Fruit fly (Drosophila melanogaster) whole organism, embryonic: Measurements from ENCODE around the gene Jhbp2.
A peak's percentile ranks its signal among the peaks of the same experiment; 100 is the strongest.

ENCODE experiments used
- Aef1 ChIP-seq: fragments of 200-800 bp; sonication (Bioruptor generic); IDR thresholded peaks from 3 replicates; pipeline ENCODE4 v1.3.6; 2022; ENCODE audit warnings: missing biosample characterization, missing genetic modification characterization
- Atf6 ChIP-seq: fragments of 200-800 bp; sonication (Bioruptor generic); IDR thresholded peaks from 2 replicates; pipeline ENCODE4 v1.3.6; 2022; ENCODE audit warnings: missing biosample characterization, missing genetic modification characterization
- CG10366 ChIP-seq: fragments of 200-800 bp; sonication (Bioruptor generic); IDR thresholded peaks from 2 replicates; pipeline ENCODE4 v1.3.6; 2022; ENCODE audit warnings: missing biosample characterization, missing genetic modification characterization
- CG10959 ChIP-seq: fragments of 200-800 bp; sonication (Bioruptor generic); IDR thresholded peaks from 2 replicates; pipeline ENCODE4 v1.3.6; 2022; ENCODE audit warnings: missing biosample characterization, missing genetic modification characterization
- CG11085 ChIP-seq: fragments of 200-800 bp; sonication (Bioruptor generic); IDR thresholded peaks from 2 replicates; pipeline ENCODE4 v1.3.6; 2022; ENCODE audit warnings: missing biosample characterization, missing genetic modification characterization
- CG11398 ChIP-seq: fragments of 200-800 bp; sonication (Bioruptor generic); optimal IDR thresholded peaks from 2 replicates; lab custom pipeline; 2016; ENCODE audit warnings: missing biosample characterization, missing genetic modification characterization
- CG11504 ChIP-seq: fragments of 200-800 bp; sonication (Bioruptor generic); optimal IDR thresholded peaks from 3 replicates; lab custom pipeline; 2019; ENCODE audit warnings: missing biosample characterization, mild to moderate bottlenecking, missing genetic modification characterization, moderate library complexity
- CG11696 ChIP-seq: fragments of 200-800 bp; sonication (Bioruptor generic); IDR thresholded peaks from 2 replicates; pipeline ENCODE4 v1.3.6; 2022; ENCODE audit warnings: missing biosample characterization, missing genetic modification characterization
- CG11723 ChIP-seq: fragments of 200-800 bp; sonication (Bioruptor generic); optimal IDR thresholded peaks from 2 replicates; lab custom pipeline; 2017; ENCODE audit warnings: missing biosample characterization, mild to moderate bottlenecking, missing genetic modification characterization
- CG14441 ChIP-seq: fragments of 200-800 bp; sonication (Bioruptor generic); IDR thresholded peaks from 2 replicates; pipeline ENCODE4 v1.3.6; 2022; ENCODE audit warnings: missing biosample characterization, missing genetic modification characterization
- CG17612 ChIP-seq: fragments of 200-800 bp; sonication (Bioruptor generic); IDR thresholded peaks from 2 replicates; pipeline ENCODE4 v1.3.6; 2022; ENCODE audit warnings: missing biosample characterization, missing genetic modification characterization
- CG30403 ChIP-seq: fragments of 200-800 bp; sonication (Bioruptor generic); optimal IDR thresholded peaks from 3 replicates; lab custom pipeline; 2016; ENCODE audit warnings: missing biosample characterization, missing genetic modification characterization
- CG3163 ChIP-seq: fragments of 200-800 bp; sonication (Bioruptor generic); optimal IDR thresholded peaks from 3 replicates; lab custom pipeline; 2016; ENCODE audit warnings: missing biosample characterization, missing genetic modification characterization
- CG32772 ChIP-seq: fragments of 200-800 bp; sonication (Bioruptor generic); IDR thresholded peaks from 2 replicates; pipeline ENCODE4 v1.3.6; 2022; ENCODE audit warnings: missing biosample characterization, missing genetic modification characterization
- CG3726 ChIP-seq: fragments of 200-800 bp; sonication (Bioruptor generic); IDR thresholded peaks from 3 replicates; pipeline ENCODE4, ENCODE4 v1.3.6; 2022; ENCODE audit warnings: missing biosample characterization, missing genetic modification characterization
- CG3995 ChIP-seq: fragments of 200-800 bp; sonication (Bioruptor generic); optimal IDR thresholded peaks from 3 replicates; lab custom pipeline; 2016; ENCODE audit warnings: missing biosample characterization, missing genetic modification characterization
- CG4360 ChIP-seq: fragments of 200-800 bp; sonication (Bioruptor generic); IDR thresholded peaks from 2 replicates; pipeline ENCODE4 v1.3.6; 2022; ENCODE audit warnings: missing biosample characterization, missing genetic modification characterization
- CG5245 ChIP-seq: fragments of 200-800 bp; sonication (Bioruptor generic); optimal IDR thresholded peaks from 3 replicates; lab custom pipeline; 2016; ENCODE audit warnings: missing biosample characterization, missing genetic modification characterization
- CG6272 ChIP-seq: fragments of 200-800 bp; sonication (Bioruptor generic); IDR thresholded peaks from 2 replicates; pipeline ENCODE4 v1.3.6; 2022; ENCODE audit warnings: missing biosample characterization, missing genetic modification characterization
- CG6791 ChIP-seq: fragments of 200-800 bp; sonication (Bioruptor generic); IDR thresholded peaks from 3 replicates; pipeline ENCODE4 v1.3.6; 2022; ENCODE audit warnings: missing biosample characterization, missing genetic modification characterization; ENCODE audit not compliant: partially characterized antibody
- CG8359 ChIP-seq: fragments of 200-800 bp; sonication (Bioruptor generic); optimal IDR thresholded peaks from 2 replicates; lab custom pipeline; 2017; ENCODE audit warnings: missing biosample characterization, mild to moderate bottlenecking, missing genetic modification characterization, borderline replicate concordance
- CG8478 ChIP-seq: fragments of >200 bp; optimal IDR thresholded peaks from 2 replicates; lab custom pipeline; 2018
- CG9817 ChIP-seq: fragments of 200-800 bp; sonication (Bioruptor generic); optimal IDR thresholded peaks from 2 replicates; lab custom pipeline; 2018; ENCODE audit warnings: missing biosample characterization, mild to moderate bottlenecking, missing genetic modification characterization, moderate library complexity
- CTCF ChIP-seq: fragments of 200-800 bp; sonication (Bioruptor generic); optimal IDR thresholded peaks from 2 replicates; lab custom pipeline; 2017; ENCODE audit warnings: missing biosample characterization, mild to moderate bottlenecking, missing genetic modification characterization, moderate library complexity
- D ChIP-seq, 2 experiments: fragments of 200-800 bp in 1 of 2; fragments of >200 bp in 1 of 2; sonication (Bioruptor generic) in 1 of 2; optimal IDR thresholded peaks; 2 replicates in 1 of 2; 3 replicates in 1 of 2; lab custom pipeline; 2017; ENCODE audit warnings: mild to moderate bottlenecking in 1 of 2, missing biosample characterization in 1 of 2, missing genetic modification characterization in 1 of 2, missing genetic modification reagents in 1 of 2
- Dfd ChIP-seq, 2 experiments: fragments of >200 bp; optimal IDR thresholded peaks; 2 replicates each; lab custom pipeline; 2017; ENCODE audit warnings: missing biosample characterization in 2 of 2, missing genetic modification characterization in 2 of 2
- Elba2 ChIP-seq: fragments of 200-800 bp; sonication (Bioruptor generic); optimal IDR thresholded peaks from 3 replicates; lab custom pipeline; 2016; ENCODE audit warnings: missing biosample characterization, missing genetic modification characterization
- Fer1 ChIP-seq: fragments of 200-800 bp; sonication (Bioruptor generic); optimal IDR thresholded peaks from 2 replicates; lab custom pipeline; 2017; ENCODE audit warnings: missing biosample characterization, mild to moderate bottlenecking, missing genetic modification characterization
- H15 ChIP-seq: fragments of 200-800 bp; sonication (Bioruptor generic); IDR thresholded peaks from 3 replicates; pipeline ENCODE4 v1.3.6; 2022; ENCODE audit warnings: missing biosample characterization, missing genetic modification characterization
- HLH3B ChIP-seq: fragments of 200-800 bp; sonication (Bioruptor generic); IDR thresholded peaks from 2 replicates; pipeline ENCODE4 v1.3.6; 2022; ENCODE audit warnings: missing biosample characterization, missing genetic modification characterization
- Hmx ChIP-seq: fragments of 200-800 bp; sonication (Bioruptor generic); optimal IDR thresholded peaks from 2 replicates; lab custom pipeline; 2016; ENCODE audit warnings: missing biosample characterization, missing genetic modification characterization
- Nf-YA ChIP-seq: fragments of 200-800 bp; sonication (Bioruptor generic); IDR thresholded peaks from 2 replicates; pipeline ENCODE4 v1.3.6; 2022; ENCODE audit warnings: missing biosample characterization, missing genetic modification characterization
- Oaz ChIP-seq: fragments of 200-800 bp; sonication (Bioruptor generic); IDR thresholded peaks from 2 replicates; pipeline ENCODE4 v1.3.6; 2022; ENCODE audit warnings: missing biosample characterization, missing genetic modification characterization
- Oli ChIP-seq: fragments of 200-800 bp; sonication (Bioruptor generic); optimal IDR thresholded peaks from 2 replicates; lab custom pipeline; 2018; ENCODE audit warnings: missing biosample characterization, mild to moderate bottlenecking, missing genetic modification characterization, moderate library complexity
- Opbp ChIP-seq: fragments of 200-800 bp; sonication (Bioruptor generic); IDR thresholded peaks from 3 replicates; pipeline ENCODE4 v1.3.6; 2022; ENCODE audit warnings: missing biosample characterization, missing genetic modification characterization; ENCODE audit not compliant: partially characterized antibody
- Tbp ChIP-seq: fragments of >200 bp; optimal IDR thresholded peaks from 2 replicates; lab custom pipeline; 2018; ENCODE audit warnings: missing biosample characterization, missing genetic modification characterization
- ab ChIP-seq: fragments of 200-800 bp; sonication (Bioruptor generic); optimal IDR thresholded peaks from 2 replicates; lab custom pipeline; 2016; ENCODE audit warnings: missing biosample characterization, missing genetic modification characterization
- ac ChIP-seq: fragments of 200-800 bp; sonication (Bioruptor generic); optimal IDR thresholded peaks from 3 replicates; lab custom pipeline; 2017; ENCODE audit warnings: missing biosample characterization, mild to moderate bottlenecking, missing genetic modification characterization
- ap ChIP-seq: fragments of 200-800 bp; sonication (Bioruptor generic); IDR thresholded peaks from 2 replicates; pipeline ENCODE4 v1.3.6; 2022; ENCODE audit warnings: missing biosample characterization, missing genetic modification characterization
- ash1 ChIP-seq: fragments of 200-800 bp; sonication (Bioruptor generic); optimal IDR thresholded peaks from 2 replicates; lab custom pipeline; 2018; ENCODE audit warnings: missing biosample characterization, mild to moderate bottlenecking, missing genetic modification characterization
- ato ChIP-seq: fragments of 200-800 bp; sonication (Bioruptor generic); IDR thresholded peaks from 2 replicates; pipeline ENCODE4 v1.3.6; 2022; ENCODE audit warnings: missing biosample characterization, missing genetic modification characterization; ENCODE audit not compliant: partially characterized antibody
- bbx ChIP-seq: fragments of 200-800 bp; sonication (Bioruptor generic); IDR thresholded peaks from 2 replicates; pipeline ENCODE4 v1.3.6; 2022; ENCODE audit warnings: missing biosample characterization, missing genetic modification characterization; ENCODE audit not compliant: partially characterized antibody
- btn ChIP-seq: fragments of 200-800 bp; sonication (Bioruptor generic); optimal IDR thresholded peaks from 2 replicates; lab custom pipeline; 2016; ENCODE audit warnings: missing biosample characterization, missing genetic modification characterization
- chn ChIP-seq: fragments of 200-800 bp; sonication (Bioruptor generic); optimal IDR thresholded peaks from 2 replicates; lab custom pipeline; 2016; ENCODE audit warnings: missing biosample characterization, missing genetic modification characterization
- ci ChIP-seq: fragments of 200-800 bp; sonication (Bioruptor generic); IDR thresholded peaks from 3 replicates; pipeline ENCODE4 v1.3.6; 2022; ENCODE audit warnings: missing biosample characterization, missing genetic modification characterization
- crol ChIP-seq: fragments of 200-800 bp; sonication (Bioruptor generic); IDR thresholded peaks from 2 replicates; pipeline ENCODE4 v1.3.6; 2022; ENCODE audit warnings: missing biosample characterization, missing genetic modification characterization
- esg ChIP-seq: fragments of 200-800 bp; sonication (Bioruptor generic); conservative IDR thresholded peaks from 2 replicates; pipeline ENCODE4 v1.3.6; 2022; ENCODE audit warnings: missing biosample characterization, missing genetic modification characterization
- insv ChIP-seq, 2 experiments: fragments of 200-800 bp; sonication (Bioruptor generic); optimal IDR thresholded peaks; 3 replicates each; lab custom pipeline; 2016 to 2018; ENCODE audit warnings: missing biosample characterization in 2 of 2, missing genetic modification characterization in 2 of 2
- kni ChIP-seq: fragments of 200-800 bp; sonication (Bioruptor generic); optimal IDR thresholded peaks from 3 replicates; lab custom pipeline; 2017; ENCODE audit warnings: mild to moderate bottlenecking, missing biosample characterization, missing genetic modification reagents, missing genetic modification characterization
- maf-S ChIP-seq: fragments of 200-800 bp; sonication (Bioruptor generic); optimal IDR thresholded peaks from 2 replicates; lab custom pipeline; 2016; ENCODE audit warnings: missing biosample characterization, missing genetic modification characterization
- nmo ChIP-seq: fragments of 200-800 bp; sonication (Bioruptor generic); optimal IDR thresholded peaks from 2 replicates; lab custom pipeline; 2018; ENCODE audit warnings: missing biosample characterization, mild to moderate bottlenecking, missing genetic modification characterization, moderate library complexity
- p53 ChIP-seq: fragments of 200-800 bp; sonication (Bioruptor generic); optimal IDR thresholded peaks from 2 replicates; lab custom pipeline; 2016; ENCODE audit warnings: missing biosample characterization, missing genetic modification characterization
- pfk ChIP-seq: fragments of 200-800 bp; sonication (Bioruptor generic); optimal IDR thresholded peaks from 2 replicates; lab custom pipeline; 2018; ENCODE audit warnings: missing biosample characterization, mild to moderate bottlenecking, missing genetic modification characterization, moderate library complexity

Jhbp2 gene

dm6 chr3R:4910365-4910810 lies 50.8 kb downstream of the Jhbp2 start, which contains the start of gene Cdep (continued):
- TF ChIP-seq ab (GFP tag; lab: Kevin White, UChicago) (no peak), crol (GFP tag; lab: Robert Waterston, UW) (no peak), CG14441 (GFP tag; lab: Robert Waterston, UW) (0 out of 2 replicates have a peak, but pooled peaks have one; percentile 23), H15 (GFP tag; lab: Robert Waterston, UW) (no peak), Atf6 (GFP tag; lab: Robert Waterston, UW) (no peak), ash1 (no peak), CTCF (GFP tag; lab: Kevin White, UChicago) (peak; percentile 53), Hmx (GFP tag; lab: Kevin White, UChicago) (no peak), CG3163 (no peak), CG17612 (GFP tag; lab: Robert Waterston, UW) (no peak), Fer1 (peak; percentile 45), CG3726 (no peak), CG11723 (peak; percentile 3), CG5245 (GFP tag; lab: Kevin White, UChicago) (no peak), CG8359 (GFP tag; lab: Kevin White, UChicago) (no peak), pfk (peak; percentile 53), btn (GFP tag; lab: Kevin White, UChicago) (no peak), CG11504 (peak; percentile 81), HLH3B (no peak), Oaz (GFP tag; lab: Robert Waterston, UW) (no peak), CG11696 (GFP tag; lab: Robert Waterston, UW) (no peak), Oli (tag; lab: Kevin White, UChicago) (no peak), chn (no peak), bbx (GFP tag; lab: Robert Waterston, UW) (peak; percentile 97), CG4360 (GFP tag; lab: Robert Waterston, UW) (peak; percentile 31; the same call in 1 of the 2 replicates), ac (no peak), CG6272 (peak; percentile 63; the same call in 1 of the 2 replicates), CG8478 (lab: Kevin White, UChicago) (no peak), nmo (peak; percentile 53), Tbp (GFP tag; lab: Kevin White, UChicago) (no peak), Aef1 (no peak), CG11085 (GFP tag; lab: Robert Waterston, UW) (no peak), CG10366 (GFP tag; lab: Robert Waterston, UW) (no peak), insv (GFP tag; optimal IDR thresholded peaks at IDR 0.05; lab: Kevin White, UChicago) (no peak), CG10959 (GFP tag; lab: Robert Waterston, UW) (no peak), kni (GFP tag; lab: Kevin White, UChicago) (no peak), CG32772 (GFP tag; lab: Robert Waterston, UW) (no peak), p53 (no peak), ato (GFP tag; lab: Robert Waterston, UW) (peak; percentile 91), esg (GFP tag; lab: Robert Waterston, UW) (no peak), maf-S (GFP tag; lab: Kevin White, UChicago) (no peak), CG30403 (GFP tag; lab: Kevin White, UChicago) (peak; percentile 20), D (optimal IDR thresholded peaks at IDR 0.05; lab: Kevin White, UChicago) (no peak), D (GFP tag; optimal IDR thresholded peaks at IDR 0.05; lab: Kevin White, UChicago) (no peak), CG9817 (peak; percentile 26), CG6791 (peak; percentile 95), ci (GFP tag; lab: Robert Waterston, UW) (0 out of 3 replicates have a peak, but pooled peaks have one; percentile 54), ap (no peak), Opbp (GFP tag; lab: Robert Waterston, UW) (peak; percentile 95), Dfd (GFP tag; optimal IDR thresholded peaks at IDR 0.05; lab: Kevin White, UChicago) (no peak), CG11398 (GFP tag; lab: Kevin White, UChicago) (no peak), Elba2 (no peak), Nf-YA (GFP tag; lab: Robert Waterston, UW) (no peak), CG3995 (GFP tag; lab: Kevin White, UChicago) (peak; percentile 83)
